Worm (Caenorhabditis elegans) whole organism, late embryonic: ENCODE measurements around the gene W09G12.8.

Experiments
- ets-4 ChIP-seq: sonication (generic microtip); optimal IDR thresholded peaks from 2 replicates; lab custom pipeline; 2016; ENCODE audit warnings: missing genetic modification characterization, missing compliant biosample characterization
- fkh-10 ChIP-seq: fragments of 150-350 bp; optimal IDR thresholded peaks from 2 replicates; lab custom pipeline; 2014; ENCODE audit warnings: missing biosample characterization, missing genetic modification reagents, missing genetic modification characterization
- hlh-30 ChIP-seq: sonication (generic microtip); optimal IDR thresholded peaks from 2 replicates; lab custom pipeline; 2017; ENCODE audit warnings: antibody characterized with exemption, missing genetic modification characterization, missing compliant biosample characterization; ENCODE audit not compliant: insufficient read depth
- nhr-232 ChIP-seq: sonication (generic microtip); optimal IDR thresholded peaks from 2 replicates; lab custom pipeline; 2016; ENCODE audit warnings: missing genetic modification characterization, missing compliant biosample characterization
- pat-9 ChIP-seq: fragments of 200-800 bp; sonication (Bioruptor generic); optimal IDR thresholded peaks from 2 replicates; lab custom pipeline; 2018; ENCODE audit warnings: mild to moderate bottlenecking, missing genetic modification characterization, moderate library complexity, missing compliant biosample characterization
- pha-4 ChIP-seq: fragments of 150-350 bp; optimal IDR thresholded peaks from 2 replicates; lab custom pipeline; 2018; ENCODE audit warnings: missing biosample characterization, missing genetic modification reagents, missing genetic modification characterization
- sox-2 ChIP-seq: fragments of 200-800 bp; sonication (Bioruptor generic); IDR thresholded peaks from 2 replicates; pipeline ENCODE4 v1.3.6; 2022; ENCODE audit warnings: missing genetic modification reagents, missing genetic modification characterization, missing compliant biosample characterization
- sox-4 ChIP-seq: sonication (generic microtip); optimal IDR thresholded peaks from 2 replicates; lab custom pipeline; 2017; ENCODE audit warnings: mild to moderate bottlenecking, missing genetic modification characterization, inconsistent platforms, missing compliant biosample characterization
- tbx-2 ChIP-seq: sonication (generic microtip); optimal IDR thresholded peaks from 2 replicates; lab custom pipeline; 2016; ENCODE audit warnings: missing genetic modification characterization, missing compliant biosample characterization

DNA sequence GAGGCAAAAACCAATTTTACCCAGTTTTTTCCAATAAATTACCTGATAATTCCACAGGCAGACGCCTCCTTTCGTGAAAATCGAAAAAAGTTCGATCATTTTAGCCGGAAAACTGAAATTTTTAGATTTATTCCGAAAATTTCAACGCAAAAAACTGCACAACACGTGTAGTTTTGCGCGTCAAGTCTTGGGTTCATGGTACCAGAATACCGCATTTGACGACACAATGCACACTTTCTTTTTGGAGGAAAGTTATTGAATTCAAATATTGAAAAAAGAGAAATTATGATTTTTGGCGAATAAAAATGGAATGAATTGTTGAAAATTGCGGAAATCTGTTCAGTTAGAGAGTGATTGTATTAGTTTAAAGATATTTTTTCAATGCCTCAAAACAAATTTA, 13.7 kb downstream of the W09G12.8 start, which contains the start of gene F38A1.8:
- TF ChIP-seq hlh-30 (tag; lab: Kevin White, UChicago) (peak; percentile 38), ets-4 (tag; lab: Kevin White, UChicago) (no peak), tbx-2 (no peak), sox-2 (GFP tag; lab: Robert Waterston, UW) (no peak), fkh-10 (GFP tag; lab: Kevin White, UChicago) (no peak), sox-4 (tag; lab: Kevin White, UChicago) (no peak), pha-4 (tag; lab: Kevin White, UChicago) (no peak), nhr-232 (tag; lab: Kevin White, UChicago) (no peak), pat-9 (tag; lab: Kevin White, UChicago) (no peak)
